Worm (Caenorhabditis elegans): ENCODE results near the gene srt-30.

ce11 chrV:3761829-3762228, 38.4 kb downstream of the srt-30 start:
- no peak for TF ChIP-seq him-1 (tag; optimal IDR thresholded peaks at IDR 0.05)
- TF ChIP-seq W03F9.2 (tag; optimal IDR thresholded peaks at IDR 0.05): no peak

All from whole organism, L4/young adult.